Fruit fly (Drosophila melanogaster) whole organism, embryonic: ENCODE results near the gene Dpy-30L1.
A peak's percentile ranks its signal among the peaks of the same experiment; 100 is the strongest.

ENCODE experiments used
- Atf6 ChIP-seq: fragments of 200-800 bp; sonication (Bioruptor generic); IDR thresholded peaks from 2 replicates; pipeline ENCODE4 v1.3.6; 2022; ENCODE audit warnings: missing biosample characterization, missing genetic modification characterization
- BEAF-32 ChIP-seq: fragments of 200-800 bp; sonication (Bioruptor generic); optimal IDR thresholded peaks from 3 replicates; lab custom pipeline; 2017; ENCODE audit warnings: missing biosample characterization, missing genetic modification characterization, mild to moderate bottlenecking, moderate library complexity, missing genetic modification reagents
- CG1024 ChIP-seq: fragments of 200-800 bp; sonication (Bioruptor generic); IDR thresholded peaks from 2 replicates; pipeline ENCODE4 v1.3.6; 2022; ENCODE audit warnings: missing biosample characterization, missing genetic modification characterization
- CG10321 ChIP-seq: fragments of 200-800 bp; sonication (Bioruptor generic); IDR thresholded peaks from 2 replicates; pipeline ENCODE4 v1.3.6; 2022; ENCODE audit warnings: missing biosample characterization, missing genetic modification characterization
- CG11247 ChIP-seq: fragments of 200-800 bp; sonication (Bioruptor generic); IDR thresholded peaks from 2 replicates; pipeline ENCODE4 v1.3.6; 2022; ENCODE audit warnings: missing biosample characterization, missing genetic modification characterization
- CG12155 ChIP-seq: fragments of 200-800 bp; sonication (Bioruptor generic); optimal IDR thresholded peaks from 3 replicates; lab custom pipeline; 2016; ENCODE audit warnings: missing biosample characterization, missing genetic modification characterization
- CG12299 ChIP-seq: fragments of 200-800 bp; sonication (Bioruptor generic); optimal IDR thresholded peaks from 2 replicates; lab custom pipeline; 2018; ENCODE audit warnings: missing biosample characterization, mild to moderate bottlenecking, missing genetic modification characterization
- CG12659 ChIP-seq: fragments of 200-800 bp; sonication (Bioruptor generic); optimal IDR thresholded peaks from 3 replicates; lab custom pipeline; 2017; ENCODE audit warnings: mild to moderate bottlenecking, missing biosample characterization, missing genetic modification reagents, missing genetic modification characterization
- CG17802 ChIP-seq: fragments of 200-800 bp; sonication (Bioruptor generic); optimal IDR thresholded peaks from 2 replicates; lab custom pipeline; 2018; ENCODE audit warnings: missing biosample characterization, mild to moderate bottlenecking, missing genetic modification characterization, moderate library complexity
- CG17829 ChIP-seq: fragments of 200-800 bp; optimal IDR thresholded peaks from 2 replicates; lab custom pipeline; 2019; ENCODE audit warnings: missing biosample characterization, mild to moderate bottlenecking, missing genetic modification characterization, moderate library complexity
- CG17912 ChIP-seq: fragments of 200-800 bp; sonication (Bioruptor generic); optimal IDR thresholded peaks from 2 replicates; lab custom pipeline; 2018; ENCODE audit warnings: missing biosample characterization, mild to moderate bottlenecking, missing genetic modification characterization
- CG2116 ChIP-seq: fragments of 200-800 bp; sonication (Bioruptor generic); optimal IDR thresholded peaks from 3 replicates; lab custom pipeline; 2018; ENCODE audit warnings: missing biosample characterization, mild to moderate bottlenecking, missing genetic modification characterization
- CG2120 ChIP-seq: fragments of 200-800 bp; sonication (Bioruptor generic); optimal IDR thresholded peaks from 3 replicates; lab custom pipeline; 2016; ENCODE audit warnings: missing biosample characterization, missing genetic modification characterization
- CG32532 ChIP-seq: fragments of 200-800 bp; sonication (Bioruptor generic); IDR thresholded peaks from 2 replicates; pipeline ENCODE4 v1.3.6; 2022; ENCODE audit warnings: missing biosample characterization, missing genetic modification characterization
- CG3847 ChIP-seq: fragments of 200-800 bp; sonication (Bioruptor generic); IDR thresholded peaks from 2 replicates; pipeline ENCODE4 v1.3.6; 2022; ENCODE audit warnings: missing biosample characterization, missing genetic modification characterization
- CG4617 ChIP-seq: fragments of 200-800 bp; sonication (Bioruptor generic); optimal IDR thresholded peaks from 3 replicates; lab custom pipeline; 2016; ENCODE audit warnings: missing biosample characterization, missing genetic modification characterization, borderline replicate concordance
- CG4707 ChIP-seq: fragments of 200-800 bp; sonication (Bioruptor generic); optimal IDR thresholded peaks from 2 replicates; lab custom pipeline; 2018; ENCODE audit warnings: missing biosample characterization, mild to moderate bottlenecking, missing genetic modification characterization, moderate library complexity
- CG8388 ChIP-seq: fragments of 200-800 bp; sonication (Bioruptor generic); optimal IDR thresholded peaks from 2 replicates; lab custom pipeline; 2019; ENCODE audit warnings: missing biosample characterization, mild to moderate bottlenecking, missing genetic modification characterization, moderate library complexity
- CG9437 ChIP-seq: fragments of 200-800 bp; sonication (Bioruptor generic); optimal IDR thresholded peaks from 2 replicates; lab custom pipeline; 2018; ENCODE audit warnings: missing biosample characterization, mild to moderate bottlenecking, missing genetic modification characterization
- CG9609 ChIP-seq: fragments of 200-800 bp; sonication (Bioruptor generic); optimal IDR thresholded peaks from 3 replicates; lab custom pipeline; 2016; ENCODE audit warnings: missing biosample characterization, missing genetic modification characterization
- Dp ChIP-seq: fragments of 200-800 bp; sonication (Bioruptor generic); optimal IDR thresholded peaks from 2 replicates; lab custom pipeline; 2018; ENCODE audit warnings: missing biosample characterization, mild to moderate bottlenecking, missing genetic modification characterization, moderate library complexity
- HLHmδ ChIP-seq: fragments of 200-800 bp; sonication (Bioruptor generic); optimal IDR thresholded peaks from 2 replicates; lab custom pipeline; 2018; ENCODE audit warnings: missing biosample characterization, mild to moderate bottlenecking, missing genetic modification characterization, moderate library complexity
- PHDP ChIP-seq: fragments of 200-800 bp; sonication (Bioruptor generic); optimal IDR thresholded peaks from 3 replicates; lab custom pipeline; 2018; ENCODE audit warnings: missing biosample characterization, mild to moderate bottlenecking, missing genetic modification characterization, moderate library complexity
- amos ChIP-seq: fragments of 200-800 bp; sonication (Bioruptor generic); IDR thresholded peaks from 2 replicates; pipeline ENCODE4 v1.3.6; 2022; ENCODE audit warnings: missing biosample characterization, missing genetic modification characterization; ENCODE audit not compliant: partially characterized antibody
- bab2 ChIP-seq: fragments of 200-800 bp; sonication (Bioruptor generic); optimal IDR thresholded peaks from 2 replicates; lab custom pipeline; 2016; ENCODE audit warnings: missing biosample characterization, missing genetic modification characterization
- bcd ChIP-seq: fragments of 200-800 bp; sonication (Bioruptor generic); optimal IDR thresholded peaks from 2 replicates; lab custom pipeline; 2017; ENCODE audit warnings: missing biosample characterization, mild to moderate bottlenecking, missing genetic modification characterization
- bowl ChIP-seq: fragments of 200-800 bp; sonication (Bioruptor generic); IDR thresholded peaks from 2 replicates; pipeline ENCODE4 v1.3.6; 2022; ENCODE audit warnings: missing biosample characterization, missing genetic modification characterization
- chn ChIP-seq: fragments of 200-800 bp; sonication (Bioruptor generic); optimal IDR thresholded peaks from 2 replicates; lab custom pipeline; 2016; ENCODE audit warnings: missing biosample characterization, missing genetic modification characterization
- dati ChIP-seq: fragments of 200-800 bp; sonication (Bioruptor generic); IDR thresholded peaks from 2 replicates; pipeline ENCODE4 v1.3.6; 2022; ENCODE audit warnings: missing biosample characterization, missing genetic modification characterization
- dm ChIP-seq: fragments of 200-800 bp; sonication (Bioruptor generic); optimal IDR thresholded peaks from 3 replicates; lab custom pipeline; 2016; ENCODE audit warnings: missing biosample characterization, missing genetic modification characterization
- dysf ChIP-seq: fragments of 200-800 bp; sonication (Bioruptor generic); IDR thresholded peaks from 3 replicates; pipeline ENCODE4 v1.3.6; 2022; ENCODE audit warnings: missing biosample characterization, missing genetic modification characterization
- gem ChIP-seq: fragments of 200-800 bp; sonication (Bioruptor generic); optimal IDR thresholded peaks from 2 replicates; lab custom pipeline; 2019; ENCODE audit warnings: missing biosample characterization, mild to moderate bottlenecking, missing genetic modification characterization, moderate library complexity
- gsb-n ChIP-seq: fragments of 200-800 bp; sonication (Bioruptor generic); optimal IDR thresholded peaks from 3 replicates; lab custom pipeline; 2018; ENCODE audit warnings: missing biosample characterization, mild to moderate bottlenecking, missing genetic modification characterization
- her ChIP-seq: fragments of 200-800 bp; sonication (Bioruptor generic); optimal IDR thresholded peaks from 2 replicates; lab custom pipeline; 2016; ENCODE audit warnings: missing biosample characterization, missing genetic modification characterization
- ken ChIP-seq: fragments of 200-800 bp; sonication (Bioruptor generic); IDR thresholded peaks from 3 replicates; pipeline ENCODE4 v1.3.6; 2022; ENCODE audit warnings: missing biosample characterization, missing genetic modification characterization
- maf-S ChIP-seq: fragments of 200-800 bp; sonication (Bioruptor generic); optimal IDR thresholded peaks from 2 replicates; lab custom pipeline; 2016; ENCODE audit warnings: missing biosample characterization, missing genetic modification characterization
- mirr ChIP-seq: fragments of 200-800 bp; sonication (Bioruptor generic); optimal IDR thresholded peaks from 3 replicates; lab custom pipeline; 2018; ENCODE audit warnings: missing biosample characterization, mild to moderate bottlenecking, missing genetic modification characterization
- mld ChIP-seq: fragments of 200-800 bp; sonication (Bioruptor generic); IDR thresholded peaks from 3 replicates; pipeline ENCODE4 v1.3.6; 2022; ENCODE audit warnings: missing biosample characterization, missing genetic modification characterization; ENCODE audit not compliant: partially characterized antibody
- nau ChIP-seq: fragments of 200-800 bp; sonication (Bioruptor generic); optimal IDR thresholded peaks from 3 replicates; lab custom pipeline; 2017; ENCODE audit warnings: missing biosample characterization, mild to moderate bottlenecking, missing genetic modification characterization, missing genetic modification reagents
- nerfin-1 ChIP-seq: fragments of 200-800 bp; sonication (Bioruptor generic); optimal IDR thresholded peaks from 3 replicates; lab custom pipeline; 2019; ENCODE audit warnings: missing biosample characterization, mild to moderate bottlenecking, missing genetic modification characterization, moderate library complexity
- pan ChIP-seq, 4 experiments: fragments of >200 bp in 3 of 4; fragments of 200-800 bp in 1 of 4; sonication (Bioruptor generic) in 1 of 4; optimal IDR thresholded peaks in 3 of 4; IDR thresholded peaks in 1 of 4; 2 replicates each; pipeline versions ENCODE4 v1.3.6 to Lab custom; 2017 to 2022; ENCODE audit warnings: missing biosample characterization in 2 of 4, missing genetic modification characterization in 2 of 4, mixed read lengths in 1 of 4
- row ChIP-seq: fragments of 200-800 bp; sonication (Bioruptor generic); IDR thresholded peaks from 3 replicates; pipeline ENCODE4 v1.3.6; 2022; ENCODE audit warnings: missing biosample characterization, missing genetic modification characterization
- seq ChIP-seq: fragments of 200-800 bp; sonication (Bioruptor generic); IDR thresholded peaks from 2 replicates; pipeline ENCODE4 v1.3.6; 2022; ENCODE audit warnings: missing biosample characterization, missing genetic modification characterization
- sisA ChIP-seq: fragments of 200-800 bp; sonication (Bioruptor generic); IDR thresholded peaks from 2 replicates; pipeline ENCODE4 v1.3.6; 2022; ENCODE audit warnings: missing biosample characterization, missing genetic modification characterization
- vnd ChIP-seq: fragments of 200-800 bp; sonication (Bioruptor generic); IDR thresholded peaks from 3 replicates; pipeline ENCODE4 v1.3.6; 2022; ENCODE audit warnings: missing biosample characterization, missing genetic modification characterization; ENCODE audit not compliant: partially characterized antibody
- zen ChIP-seq: fragments of 200-800 bp; sonication (Bioruptor generic); optimal IDR thresholded peaks from 3 replicates; lab custom pipeline; 2018; ENCODE audit warnings: missing biosample characterization, mild to moderate bottlenecking, missing genetic modification characterization, moderate library complexity

Gene Dpy-30L1

dm6 chr2L:10728751-10729150 is 3.7 kb upstream of the Dpy-30L1 start, which contains the start of gene CG6443 (continued):
- TF ChIP-seq vnd (GFP tag; lab: Robert Waterston, UW): peak; percentile 58; the same call in 1 of the 3 replicates
- no peak for TF ChIP-seq HLHmδ (GFP tag; lab: Kevin White, UChicago)

- no peak for TF ChIP-seq CG12299 (tag; lab: Kevin White, UChicago)
- no peak for TF ChIP-seq CG4707 (GFP tag; lab: Kevin White, UChicago)
- TF ChIP-seq CG10321: no peak
- TF ChIP-seq bowl (GFP tag; lab: Robert Waterston, UW): no peak
Observed at dm6 chr2L:10729955-10730354, 2.5 kb upstream of the Dpy-30L1 start, which contains the start of gene CG17118. TSS of gene CG17118 (plus strand) at chr2L:10730255.

- TF ChIP-seq pan (optimal IDR thresholded peaks at IDR 0.05; lab: Kevin White, UChicago): no peak
- TF ChIP-seq pan (GFP tag; optimal IDR thresholded peaks at IDR 0.05 in 1 of 2, IDR thresholded peaks at IDR 0.05 in 1 of 2): peak in 1 of 2 experiments; percentile 9
- TF ChIP-seq zen (tag; lab: Kevin White, UChicago): peak; percentile 39
- no peak for TF ChIP-seq mirr
- no peak for TF ChIP-seq dati (GFP tag; lab: Robert Waterston, UW)
- peak; percentile 28; the same call in 1 of the 2 replicates for TF ChIP-seq amos
- 0 out of 2 replicates have a peak, but pooled peaks have one; percentile 14 for TF ChIP-seq CG32532 (GFP tag; lab: Robert Waterston, UW)
- TF ChIP-seq BEAF-32: peak; percentile 40
- TF ChIP-seq CG12155 (GFP tag; lab: Kevin White, UChicago): peak; percentile 60
- no peak for TF ChIP-seq nau (GFP tag; lab: Kevin White, UChicago)
- peak; percentile 16 for TF ChIP-seq maf-S (GFP tag; lab: Kevin White, UChicago)
- no peak for TF ChIP-seq CG17912 (GFP tag; lab: Kevin White, UChicago)
- no peak for TF ChIP-seq mld (GFP tag; lab: Robert Waterston, UW)
- peak; percentile 22 for TF ChIP-seq CG4617 (GFP tag; lab: Kevin White, UChicago)
- TF ChIP-seq CG12659 (GFP tag; lab: Kevin White, UChicago): peak; percentile 14
- peak; percentile 4 for TF ChIP-seq PHDP
- TF ChIP-seq CG2116: peak; percentile 19
- peak; percentile 18 for TF ChIP-seq nerfin-1 (tag; lab: Kevin White, UChicago)
- TF ChIP-seq her: peak; percentile 8
- peak; percentile 79 for TF ChIP-seq CG17802 (tag; lab: Kevin White, UChicago)
- TF ChIP-seq gsb-n (tag; lab: Kevin White, UChicago): no peak
- no peak for TF ChIP-seq seq (GFP tag; lab: Robert Waterston, UW)
- TF ChIP-seq CG9437: peak; percentile 59
- TF ChIP-seq sisA (GFP tag; lab: Robert Waterston, UW): no peak
- TF ChIP-seq row (GFP tag; lab: Robert Waterston, UW): peak; percentile 77
- TF ChIP-seq ken (GFP tag; lab: Robert Waterston, UW): peak; percentile 37; the same call in 1 of the 3 replicates
- TF ChIP-seq dm (GFP tag; lab: Kevin White, UChicago): peak; percentile 46
- TF ChIP-seq dysf (GFP tag; lab: Robert Waterston, UW): no peak
- peak; percentile 40 for TF ChIP-seq CG17829 (tag; lab: Kevin White, UChicago)
- peak; percentile 58; the same call in 1 of the 2 replicates for TF ChIP-seq CG1024
- TF ChIP-seq CG9609: peak; percentile 4
- TF ChIP-seq CG3847 (GFP tag; lab: Robert Waterston, UW): 0 out of 2 replicates have a peak, but pooled peaks have one; percentile 25
- TF ChIP-seq bab2 (GFP tag; lab: Kevin White, UChicago): peak; percentile 18
- peak; percentile 30 for TF ChIP-seq chn
- TF ChIP-seq Atf6: no peak
- TF ChIP-seq Dp (GFP tag; lab: Kevin White, UChicago): peak; percentile 61
- TF ChIP-seq bcd: peak; percentile 2
- TF ChIP-seq CG8388 (GFP tag; lab: Kevin White, UChicago): no peak
- peak; percentile 38 for TF ChIP-seq CG2120 (GFP tag; lab: Kevin White, UChicago)
- no peak for TF ChIP-seq CG11247 (GFP tag; lab: Robert Waterston, UW)
- TF ChIP-seq gem (tag; lab: Kevin White, UChicago): peak; percentile 54
Observed at dm6 chr2L:10735923-10736322, 3.5 kb downstream of the Dpy-30L1 start, which contains the start of gene Nup107. TSS of gene Nup107 (minus strand) at chr2L:10736071.
